Worm (Caenorhabditis elegans) whole organism, L4 larva: ENCODE measurements around the gene F53A9.7.

Experiments
- F37D6.2 ChIP-seq: sonication (generic microtip); optimal IDR thresholded peaks from 2 replicates; lab custom pipeline; 2016; ENCODE audit warnings: mild to moderate bottlenecking, missing genetic modification characterization, missing compliant biosample characterization
- Y5F2A.4 ChIP-seq: fragments of 200-800 bp; sonication (Bioruptor generic); optimal IDR thresholded peaks from 2 replicates; lab custom pipeline; 2018; ENCODE audit warnings: mild to moderate bottlenecking, missing genetic modification characterization, missing compliant biosample characterization
- ceh-20 ChIP-seq: fragments of 200-800 bp; sonication (Bioruptor generic); IDR thresholded peaks from 2 replicates; pipeline ENCODE4 v1.3.6; 2022; ENCODE audit warnings: missing genetic modification reagents, missing genetic modification characterization, missing compliant biosample characterization
- dpl-1 ChIP-seq: fragments of 150-350 bp; optimal IDR thresholded peaks from 2 replicates; lab custom pipeline; 2014; ENCODE audit warnings: missing biosample characterization, missing genetic modification reagents, missing genetic modification characterization
- dve-1 ChIP-seq: sonication (generic microtip); optimal IDR thresholded peaks from 2 replicates; lab custom pipeline; 2017; ENCODE audit warnings: antibody characterized with exemption, mild to moderate bottlenecking, missing genetic modification characterization, missing compliant biosample characterization; ENCODE audit not compliant: insufficient read depth
- hlh-30 ChIP-seq: sonication (generic microtip); optimal IDR thresholded peaks from 2 replicates; lab custom pipeline; 2017; ENCODE audit warnings: antibody characterized with exemption, mild to moderate bottlenecking, missing genetic modification characterization, missing compliant biosample characterization; ENCODE audit not compliant: insufficient read depth
- lin-13 ChIP-seq: fragments of 150-350 bp; optimal IDR thresholded peaks from 2 replicates; lab custom pipeline; 2014; ENCODE audit warnings: missing biosample characterization, missing genetic modification reagents, missing genetic modification characterization
- lin-15B ChIP-seq: fragments of 150-350 bp; sonication (generic microtip); optimal IDR thresholded peaks from 3 replicates; lab custom pipeline; 2014; ENCODE audit warnings: missing biosample characterization, missing genetic modification characterization
- nhr-237 ChIP-seq: sonication (generic microtip); optimal IDR thresholded peaks from 2 replicates; lab custom pipeline; 2017; ENCODE audit warnings: missing biosample characterization, missing genetic modification characterization
- nhr-28 ChIP-seq: fragments of 150-350 bp; optimal IDR thresholded peaks from 2 replicates; lab custom pipeline; 2014; ENCODE audit warnings: missing biosample characterization, missing genetic modification characterization
- nhr-6 ChIP-seq: fragments of 150-350 bp; optimal IDR thresholded peaks from 2 replicates; lab custom pipeline; 2014; ENCODE audit warnings: missing biosample characterization, missing genetic modification characterization
- nhr-76 ChIP-seq: fragments of 150-350 bp; optimal IDR thresholded peaks from 2 replicates; lab custom pipeline; 2014; ENCODE audit warnings: missing biosample characterization, missing genetic modification characterization
- pha-4 ChIP-seq, 2 experiments: fragments of 150-350 bp in 1 of 2; fragments of 200-800 bp in 1 of 2; sonication (Bioruptor generic) in 1 of 2; IDR thresholded peaks in 1 of 2; optimal IDR thresholded peaks in 1 of 2; 2 replicates each; pipeline versions ENCODE4 v1.3.6 to Lab custom; 2014 to 2022; ENCODE audit warnings: missing genetic modification characterization in 2 of 2, missing genetic modification reagents in 2 of 2, missing biosample characterization in 1 of 2, missing compliant biosample characterization in 1 of 2
- zag-1 ChIP-seq: fragments of 150-350 bp; optimal IDR thresholded peaks from 2 replicates; lab custom pipeline; 2014; ENCODE audit warnings: missing biosample characterization, missing genetic modification characterization

ce11 chrX:8711141-8711645 is 5.5 kb downstream of the F53A9.7 start, which contains the start of gene F53A9.1:
- no peak for TF ChIP-seq zag-1
- no peak for TF ChIP-seq nhr-28 (tag; lab: Kevin White, UChicago)
- no peak for TF ChIP-seq nhr-6 (tag; lab: Kevin White, UChicago)
- TF ChIP-seq lin-13 (GFP tag; lab: Kevin White, UChicago), result no peak
- no peak for TF ChIP-seq nhr-76
- TF ChIP-seq lin-15B, result no peak
- no peak for TF ChIP-seq dpl-1 (GFP tag; lab: Kevin White, UChicago)
- no peak for TF ChIP-seq ceh-20 (GFP tag; lab: Robert Waterston, UW)
- TF ChIP-seq Y5F2A.4 (GFP tag; lab: Kevin White, UChicago), result no peak
- peak; percentile 38 for TF ChIP-seq dve-1
- no peak for TF ChIP-seq hlh-30 (tag; lab: Kevin White, UChicago)
- TF ChIP-seq nhr-237 (tag; lab: Kevin White, UChicago), result no peak
- no peak for TF ChIP-seq F37D6.2 (tag; lab: Kevin White, UChicago)
- no peak for TF ChIP-seq pha-4 (GFP tag; IDR thresholded peaks at IDR 0.05; lab: Robert Waterston, UW)
- no peak for TF ChIP-seq pha-4 (tag; optimal IDR thresholded peaks at IDR 0.05; lab: Kevin White, UChicago)
